Worm (Caenorhabditis elegans): ENCODE data around the gene nhr-205.

DNA sequence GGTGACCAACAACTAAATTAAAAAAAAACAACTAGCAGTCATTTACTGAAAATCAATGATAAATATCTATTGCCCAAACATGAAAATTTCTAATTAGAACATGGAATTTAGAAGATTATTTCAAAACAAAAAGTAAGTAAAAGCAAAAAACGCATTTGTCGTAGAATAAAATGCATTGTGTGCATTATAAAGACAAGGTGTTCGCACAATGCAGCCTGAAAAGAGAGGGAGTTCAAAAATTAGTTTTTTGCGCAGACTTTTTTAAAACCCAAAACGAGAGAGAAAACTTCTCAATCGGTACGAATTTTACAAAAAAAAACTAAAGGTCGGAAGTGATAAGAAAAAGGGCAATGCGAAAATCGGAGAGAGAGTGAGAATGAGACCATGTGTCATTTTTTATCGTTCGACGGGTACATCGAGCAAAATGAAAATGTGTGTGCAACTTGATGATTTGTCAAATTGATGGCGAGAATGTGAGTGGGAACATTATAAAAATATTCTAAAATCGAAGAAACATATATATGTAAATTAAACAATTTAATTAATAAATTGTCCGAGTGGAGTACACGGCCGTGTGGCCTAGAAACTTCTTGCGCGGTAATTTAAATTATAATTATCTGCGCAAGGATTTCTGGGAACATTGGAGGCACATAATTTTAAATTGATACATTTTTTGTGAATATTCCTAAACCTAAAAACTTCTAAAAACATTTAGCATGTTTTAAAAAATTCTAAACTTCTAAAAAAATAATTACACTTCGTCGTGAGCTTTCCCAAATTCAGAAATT, 50.0 kb downstream of the nhr-205 start:
- TF ChIP-seq ref-1 (GFP tag; conservative IDR thresholded peaks at IDR 0.05) (no peak), cog-1 (tag; optimal IDR thresholded peaks at IDR 0.05) (no peak), ztf-29 (GFP tag; IDR thresholded peaks at IDR 0.05) (no peak), tab-1 (GFP tag; IDR thresholded peaks at IDR 0.05) (no peak), med-1 (GFP tag; optimal IDR thresholded peaks at IDR 0.05; ENCODE audit: insufficient read depth) (no peak), flt-1 (GFP tag; IDR thresholded peaks at IDR 0.05) (no peak), T22C8.4 (GFP tag; IDR thresholded peaks at IDR 0.05) (no peak)

All from whole organism, midembryonic.